Worm (Caenorhabditis elegans) whole organism, L4 larva: ENCODE measurements around the gene eng-1.

Experiments
- Y48G9A.11 ChIP-seq: fragments of 200-800 bp; sonication (Bioruptor generic); IDR thresholded peaks from 2 replicates; pipeline ENCODE4 v1.3.6; 2022; ENCODE audit warnings: missing genetic modification reagents, missing genetic modification characterization, missing compliant biosample characterization
- arid-1 ChIP-seq: fragments of 200-800 bp; sonication (Bioruptor generic); conservative IDR thresholded peaks from 2 replicates; pipeline ENCODE4 v1.3.6; 2022; ENCODE audit warnings: missing genetic modification reagents, missing genetic modification characterization, missing compliant biosample characterization
- ceh-32 ChIP-seq: sonication (generic microtip); optimal IDR thresholded peaks from 2 replicates; lab custom pipeline; 2016; ENCODE audit warnings: mild to moderate bottlenecking, missing genetic modification characterization, missing compliant biosample characterization; ENCODE audit not compliant: poor library complexity
- ceh-62 ChIP-seq: sonication (generic microtip); optimal IDR thresholded peaks from 2 replicates; lab custom pipeline; 2017; ENCODE audit warnings: missing biosample characterization, missing genetic modification characterization
- ctbp-1 ChIP-seq: fragments of 200-800 bp; sonication (Bioruptor generic); IDR thresholded peaks from 2 replicates; pipeline ENCODE4 v1.3.6; 2022; ENCODE audit warnings: missing genetic modification reagents, missing genetic modification characterization, missing compliant biosample characterization
- duxl-1 ChIP-seq: sonication (generic microtip); optimal IDR thresholded peaks from 2 replicates; lab custom pipeline; 2016; ENCODE audit warnings: mild to moderate bottlenecking, missing genetic modification characterization, moderate library complexity, missing compliant biosample characterization; ENCODE audit not compliant: poor library complexity
- dve-1 ChIP-seq: sonication (generic microtip); optimal IDR thresholded peaks from 2 replicates; lab custom pipeline; 2017; ENCODE audit warnings: antibody characterized with exemption, mild to moderate bottlenecking, missing genetic modification characterization, missing compliant biosample characterization; ENCODE audit not compliant: insufficient read depth
- egl-43 ChIP-seq: fragments of 200-800 bp; sonication (Bioruptor generic); IDR thresholded peaks from 2 replicates; pipeline ENCODE4 v1.3.6; 2022; ENCODE audit warnings: missing genetic modification reagents, missing genetic modification characterization, missing compliant biosample characterization
- hif-1 ChIP-seq, 2 experiments: sonication (generic microtip); optimal IDR thresholded peaks; 2 replicates each; lab custom pipeline; 2016 to 2017; ENCODE audit warnings: missing compliant biosample characterization in 2 of 2, missing genetic modification characterization in 2 of 2, missing genetic modification reagents in 2 of 2, missing genotype in 2 of 2, mild to moderate bottlenecking in 1 of 2
- jun-1 ChIP-seq: fragments of 150-350 bp; optimal IDR thresholded peaks from 2 replicates; lab custom pipeline; 2014; ENCODE audit warnings: missing biosample characterization, missing genetic modification reagents, missing genetic modification characterization
- lin-13 ChIP-seq: fragments of 150-350 bp; optimal IDR thresholded peaks from 2 replicates; lab custom pipeline; 2014; ENCODE audit warnings: missing biosample characterization, missing genetic modification reagents, missing genetic modification characterization
- lin-15B ChIP-seq: fragments of 150-350 bp; sonication (generic microtip); optimal IDR thresholded peaks from 3 replicates; lab custom pipeline; 2014; ENCODE audit warnings: missing biosample characterization, missing genetic modification characterization
- mdl-1 ChIP-seq, 2 experiments: fragments of 150-350 bp in 1 of 2; sonication (generic microtip) in 1 of 2; optimal IDR thresholded peaks; 2 replicates each; lab custom pipeline; 2014 to 2017; ENCODE audit warnings: missing biosample characterization in 2 of 2, missing genetic modification characterization in 2 of 2
- mxl-3 ChIP-seq: fragments of 200-800 bp; sonication (Bioruptor generic); optimal IDR thresholded peaks from 2 replicates; lab custom pipeline; 2018; ENCODE audit warnings: mild to moderate bottlenecking, missing genetic modification characterization, missing compliant biosample characterization
- nhr-10 ChIP-seq: fragments of 150-350 bp; optimal IDR thresholded peaks from 2 replicates; lab custom pipeline; 2014; ENCODE audit warnings: missing biosample characterization, missing genetic modification characterization
- pha-4 ChIP-seq, 2 experiments: fragments of 150-350 bp in 1 of 2; fragments of 200-800 bp in 1 of 2; sonication (Bioruptor generic) in 1 of 2; IDR thresholded peaks in 1 of 2; optimal IDR thresholded peaks in 1 of 2; 2 replicates each; pipeline versions ENCODE4 v1.3.6 to Lab custom; 2014 to 2022; ENCODE audit warnings: missing genetic modification characterization in 2 of 2, missing genetic modification reagents in 2 of 2, missing biosample characterization in 1 of 2, missing compliant biosample characterization in 1 of 2
- spr-3 ChIP-seq: fragments of 200-800 bp; sonication (Bioruptor generic); optimal IDR thresholded peaks from 2 replicates; lab custom pipeline; 2018; ENCODE audit warnings: mild to moderate bottlenecking, missing genetic modification characterization, missing compliant biosample characterization

The eng-1 gene

DNA sequence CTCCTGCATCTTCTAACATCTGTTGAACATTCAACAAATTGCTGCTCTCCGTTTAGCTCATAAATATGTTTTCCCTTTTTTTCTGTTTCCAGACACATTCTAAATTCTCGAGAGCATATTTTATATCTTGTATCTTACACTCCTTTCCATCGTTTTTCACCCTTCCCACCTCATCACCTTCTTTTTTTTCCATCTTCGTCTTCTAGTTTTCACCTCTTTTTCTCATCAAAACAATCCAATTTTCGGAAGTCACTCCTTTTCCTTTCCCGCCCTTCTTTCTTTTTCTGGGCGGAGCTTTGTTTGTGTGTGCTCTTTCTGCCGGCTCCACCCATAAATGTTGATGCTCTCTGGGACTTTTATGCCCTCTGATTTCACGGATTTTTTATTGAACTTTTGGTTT, 45.5 kb downstream of the eng-1 start:
- no peak for TF ChIP-seq mxl-3 (GFP tag; lab: Kevin White, UChicago)
- no peak for TF ChIP-seq duxl-1
- TF ChIP-seq nhr-10 (tag; lab: Kevin White, UChicago), result no peak
- TF ChIP-seq Y48G9A.11, result no peak
- no peak for TF ChIP-seq dve-1
- TF ChIP-seq spr-3 (GFP tag; lab: Kevin White, UChicago), result no peak
- no peak for TF ChIP-seq ceh-32
- no peak for TF ChIP-seq lin-15B (tag; lab: Kevin White, UChicago)
- TF ChIP-seq pha-4 (GFP tag; IDR thresholded peaks at IDR 0.05; lab: Robert Waterston, UW), result no peak
- no peak for TF ChIP-seq pha-4 (tag; optimal IDR thresholded peaks at IDR 0.05; lab: Kevin White, UChicago)
- no peak for TF ChIP-seq egl-43
- TF ChIP-seq hif-1 (tag; optimal IDR thresholded peaks at IDR 0.05; lab: Kevin White, UChicago), result no peak
- TF ChIP-seq arid-1 (GFP tag; lab: Robert Waterston, UW), result no peak
- no peak for TF ChIP-seq mdl-1 (tag; optimal IDR thresholded peaks at IDR 0.05; lab: Kevin White, UChicago)
- no peak for TF ChIP-seq ctbp-1 (GFP tag; lab: Robert Waterston, UW)
- no peak for TF ChIP-seq ceh-62 (tag; lab: Kevin White, UChicago)
- no peak for TF ChIP-seq lin-13 (GFP tag; lab: Kevin White, UChicago)
- no peak for TF ChIP-seq jun-1
